Worm (Caenorhabditis elegans): ENCODE measurements around the gene VZK822L.2.

VZK822L.2 gene

ce11 chrIV:11911723-11912122 lies at the start of gene VZK822L.2:
Gene VZK822L.2, plus strand, starts transcription at chrIV:11912023.
- TF ChIP-seq nhr-85 (tag) = no peak
- TF ChIP-seq efl-1 (optimal IDR thresholded peaks at IDR 0.05) = no peak
- peak in 1 of 2 experiments; percentile 19 for TF ChIP-seq efl-1 (GFP tag; optimal IDR thresholded peaks at IDR 0.05 in 1 of 2)

ce11 chrIV:11863428-11863827 lies 48.4 kb upstream of the VZK822L.2 start:
- TF ChIP-seq nhr-47 (tag; optimal IDR thresholded peaks at IDR 0.05) (no peak), nhr-85 (tag) (no peak), blmp-1 (tag; optimal IDR thresholded peaks at IDR 0.05) (peak; percentile 32), elt-2 (tag; optimal IDR thresholded peaks at IDR 0.05) (no peak), C16A3.4 (tag; optimal IDR thresholded peaks at IDR 0.05) (no peak)

- TF ChIP-seq nhr-71 (tag; optimal IDR thresholded peaks at IDR 0.05) (no peak), lir-3 (tag; optimal IDR thresholded peaks at IDR 0.05; ENCODE audit: poor library complexity) (no peak), Y116A8C.19 (tag; optimal IDR thresholded peaks at IDR 0.05; ENCODE audit: borderline replicate concordance) (no peak), dsc-1 (tag; optimal IDR thresholded peaks at IDR 0.05) (no peak), nhr-28 (tag; optimal IDR thresholded peaks at IDR 0.05) (no peak), grh-1 (GFP tag; IDR thresholded peaks at IDR 0.05) (no peak), nhr-85 (tag) (no peak), pag-3 (tag; optimal IDR thresholded peaks at IDR 0.05; ENCODE audit: borderline replicate concordance, insufficient read depth) (no peak), ceh-88 (GFP tag; IDR thresholded peaks at IDR 0.05) (no peak), rnt-1 (tag; optimal IDR thresholded peaks at IDR 0.05) (no peak), hlh-17 (GFP tag; optimal IDR thresholded peaks at IDR 0.05; ENCODE audit: borderline replicate concordance) (no peak), egl-27 (tag; optimal IDR thresholded peaks at IDR 0.05) (no peak)
Measured at ce11 chrIV:11864226-11864625, 47.6 kb upstream of the VZK822L.2 start, which contains the start of gene trpa-1. Gene trpa-1, plus strand, starts transcription at chrIV:11864526.

- peak; percentile 58 for TF ChIP-seq unc-86 (tag; optimal IDR thresholded peaks at IDR 0.05)
- peak; percentile 73 for TF ChIP-seq dsc-1 (tag; optimal IDR thresholded peaks at IDR 0.05)
- no peak for TF ChIP-seq F16B12.6 (tag; optimal IDR thresholded peaks at IDR 0.05)
- TF ChIP-seq unc-62 (GFP tag; optimal IDR thresholded peaks at IDR 0.05) = no peak
- TF ChIP-seq nhr-47 (tag; optimal IDR thresholded peaks at IDR 0.05) = peak; percentile 20
- TF ChIP-seq egl-13 (tag; optimal IDR thresholded peaks at IDR 0.05) = peak; percentile 6
- TF ChIP-seq ztf-11 (tag; optimal IDR thresholded peaks at IDR 0.05) = peak in 1 of 2 experiments; percentile 45
- TF ChIP-seq lin-14 (GFP tag; optimal IDR thresholded peaks at IDR 0.05) = peak; percentile 65
- peak; percentile 29 for TF ChIP-seq fkh-8 (tag; optimal IDR thresholded peaks at IDR 0.05)
Measured at ce11 chrIV:11867652-11868232, 44.1 kb upstream of the VZK822L.2 start.

ce11 chrIV:11868452-11868851 lies 43.4 kb upstream of the VZK822L.2 start:
- TF ChIP-seq lsy-2 (tag; optimal IDR thresholded peaks at IDR 0.05) (no peak), aly-2 (tag; optimal IDR thresholded peaks at IDR 0.05) (no peak), swsn-7 (tag; optimal IDR thresholded peaks at IDR 0.05) (no peak), irx-1 (tag; optimal IDR thresholded peaks at IDR 0.05) (no peak), nhr-76 (tag; optimal IDR thresholded peaks at IDR 0.05) (no peak), nhr-237 (tag; optimal IDR thresholded peaks at IDR 0.05) (no peak), elt-2 (tag; optimal IDR thresholded peaks at IDR 0.05) (no peak)

ce11 chrIV:11871083-11871482 lies 40.7 kb upstream of the VZK822L.2 start:
- TF ChIP-seq nhr-237 (tag; optimal IDR thresholded peaks at IDR 0.05) (no peak), Y116A8C.19 (tag; optimal IDR thresholded peaks at IDR 0.05; ENCODE audit: borderline replicate concordance) (no peak), nhr-47 (tag; optimal IDR thresholded peaks at IDR 0.05) (peak; percentile 55), hlh-4 (tag; optimal IDR thresholded peaks at IDR 0.05) (no peak), mdl-1 (tag; optimal IDR thresholded peaks at IDR 0.05) (no peak), lin-13 (GFP tag; optimal IDR thresholded peaks at IDR 0.05) (no peak), grh-1 (GFP tag; IDR thresholded peaks at IDR 0.05) (no peak), zag-1 (tag; optimal IDR thresholded peaks at IDR 0.05) (no peak), lin-15B (tag; optimal IDR thresholded peaks at IDR 0.05) (no peak), nhr-84 (tag; optimal IDR thresholded peaks at IDR 0.05) (no peak), C04F5.9 (tag; optimal IDR thresholded peaks at IDR 0.05) (no peak), ceh-8 (GFP tag; optimal IDR thresholded peaks at IDR 0.05) (peak; percentile 30), dsc-1 (tag; optimal IDR thresholded peaks at IDR 0.05) (peak; percentile 44), hpl-2 (GFP tag; optimal IDR thresholded peaks at IDR 0.05) (no peak), ceh-82 (tag; optimal IDR thresholded peaks at IDR 0.05) (peak in 2 of 3 experiments; percentile 28 to 63), nhr-76 (tag; optimal IDR thresholded peaks at IDR 0.05) (no peak), xbp-1 (tag; optimal IDR thresholded peaks at IDR 0.05) (peak; percentile 3), nhr-71 (tag; optimal IDR thresholded peaks at IDR 0.05) (peak; percentile 51), unc-86 (tag; optimal IDR thresholded peaks at IDR 0.05) (peak; percentile 59), fkh-8 (tag; optimal IDR thresholded peaks at IDR 0.05) (peak; percentile 89)
